Worm (Caenorhabditis elegans) whole organism, L3 larva: Measurements from ENCODE around the gene flp-27.

Source experiments
- ceh-16 ChIP-seq: sonication (generic microtip); optimal IDR thresholded peaks from 2 replicates; lab custom pipeline; 2017; ENCODE audit warnings: missing biosample characterization, missing genetic modification characterization
- elt-1 ChIP-seq: fragments of 150-350 bp; optimal IDR thresholded peaks from 2 replicates; lab custom pipeline; 2014; ENCODE audit warnings: missing biosample characterization, missing genetic modification characterization
- nhr-28 ChIP-seq: fragments of 150-350 bp; optimal IDR thresholded peaks from 2 replicates; lab custom pipeline; 2014; ENCODE audit warnings: missing biosample characterization, missing genetic modification characterization
- snpc-4 ChIP-seq: fragments of 150-350 bp; optimal IDR thresholded peaks from 2 replicates; lab custom pipeline; 2014; ENCODE audit warnings: missing biosample characterization, missing genetic modification characterization
- zag-1 ChIP-seq: fragments of 150-350 bp; optimal IDR thresholded peaks from 2 replicates; lab custom pipeline; 2014; ENCODE audit warnings: missing biosample characterization, missing genetic modification characterization

DNA sequence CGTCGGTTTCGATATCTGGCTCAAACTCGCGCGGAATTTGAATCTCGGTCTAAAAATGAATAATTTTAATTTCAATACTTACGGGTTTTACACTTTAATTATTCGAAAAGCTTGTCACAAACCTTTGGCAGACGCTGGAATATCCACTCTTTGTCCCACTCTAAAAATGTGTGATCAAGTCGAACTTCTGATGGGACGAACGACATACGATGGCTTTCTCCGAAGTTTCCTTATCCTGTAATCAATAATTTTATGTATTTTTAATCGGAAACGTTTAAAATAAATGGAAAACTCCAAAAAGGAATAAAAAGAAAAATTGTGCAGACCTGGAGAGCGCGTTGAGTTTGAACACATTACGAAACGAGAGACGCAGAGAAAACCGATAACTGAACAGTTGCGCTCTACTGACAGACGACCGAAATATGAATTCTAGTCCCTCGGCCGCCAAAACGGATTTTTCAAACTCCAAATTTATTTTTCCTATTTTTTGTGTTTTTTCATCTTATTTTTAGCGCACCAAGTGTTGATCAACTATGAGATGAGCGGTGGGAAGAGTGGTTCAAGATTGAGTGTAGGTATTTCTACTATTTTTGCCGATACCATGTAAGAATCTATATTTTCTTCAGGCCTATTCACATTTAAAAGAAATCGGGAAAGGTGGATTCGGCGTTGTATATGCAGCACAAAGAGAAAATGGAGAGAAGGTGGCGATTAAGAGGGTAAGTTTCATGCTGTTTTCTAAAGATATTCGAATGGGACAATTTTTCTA is 31.4 kb upstream of the flp-27 start, which contains the start of the genes sam-4, F59E12.17 and zyg-1:
- TF ChIP-seq ceh-16 (tag; lab: Kevin White, UChicago) (no peak), zag-1 (tag; lab: Kevin White, UChicago) (no peak), nhr-28 (tag; lab: Kevin White, UChicago) (no peak), snpc-4 (tag; lab: Kevin White, UChicago) (no peak), elt-1 (tag; lab: Kevin White, UChicago) (no peak)
